Worm (Caenorhabditis elegans): ENCODE data around the gene srxa-5.

Gene srxa-5

ce11 chrIII:6500032-6500564, 32.6 kb upstream of the srxa-5 start, which contains the start of gene F23F12.3:
TSS of gene F23F12.3 (plus strand) at chrIII:6500514.
- TF ChIP-seq ama-1 (optimal IDR thresholded peaks at IDR 0.05) (no peak), hmg-4 (GFP tag; optimal IDR thresholded peaks at IDR 0.05) (no peak), aly-1 (tag; optimal IDR thresholded peaks at IDR 0.05) (no peak), B0310.2 (tag; optimal IDR thresholded peaks at IDR 0.05) (no peak), F13C5.2 (tag; optimal IDR thresholded peaks at IDR 0.05) (no peak), ceh-36 (tag; optimal IDR thresholded peaks at IDR 0.05) (no peak), tra-4 (tag; optimal IDR thresholded peaks at IDR 0.05) (no peak), flt-1 (GFP tag; IDR thresholded peaks at IDR 0.05) (no peak)

ce11 chrIII:6507832-6508231, 24.9 kb upstream of the srxa-5 start, which contains the start of gene F23F12.12:
TSS of gene F23F12.12 (plus strand) at chrIII:6508132.
- TF ChIP-seq B0310.2 (tag; optimal IDR thresholded peaks at IDR 0.05): no peak
- TF ChIP-seq sea-1 (GFP tag; conservative IDR thresholded peaks at IDR 0.05): no peak
- TF ChIP-seq hmg-4 (GFP tag; optimal IDR thresholded peaks at IDR 0.05): no peak
- no peak for TF ChIP-seq ceh-36 (tag; optimal IDR thresholded peaks at IDR 0.05)
- TF ChIP-seq tbx-11 (GFP tag; IDR thresholded peaks at IDR 0.05): no peak
- no peak for TF ChIP-seq hnd-1 (tag; optimal IDR thresholded peaks at IDR 0.05)
- TF ChIP-seq scrt-1 (GFP tag; IDR thresholded peaks at IDR 0.05): no peak
- no peak for TF ChIP-seq tra-4 (tag; optimal IDR thresholded peaks at IDR 0.05)
- no peak for TF ChIP-seq ceh-13 (GFP tag; optimal IDR thresholded peaks at IDR 0.05)
- no peak for TF ChIP-seq aly-1 (tag; optimal IDR thresholded peaks at IDR 0.05)
- no peak for TF ChIP-seq ets-7 (tag; optimal IDR thresholded peaks at IDR 0.05)
- no peak for TF ChIP-seq flt-1 (GFP tag; IDR thresholded peaks at IDR 0.05)
- TF ChIP-seq hmbx-1 (tag; optimal IDR thresholded peaks at IDR 0.05): no peak
- no peak for TF ChIP-seq F13C5.2 (tag; optimal IDR thresholded peaks at IDR 0.05)
- no peak for TF ChIP-seq pes-1 (GFP tag; IDR thresholded peaks at IDR 0.05)
- TF ChIP-seq ama-1 (optimal IDR thresholded peaks at IDR 0.05): no peak
- no peak for TF ChIP-seq tbx-37 (GFP tag; conservative IDR thresholded peaks at IDR 0.05)

- TF ChIP-seq ama-1 (optimal IDR thresholded peaks at IDR 0.05) (no peak), ceh-13 (GFP tag; optimal IDR thresholded peaks at IDR 0.05) (no peak), tra-4 (tag; optimal IDR thresholded peaks at IDR 0.05) (no peak), scrt-1 (GFP tag; IDR thresholded peaks at IDR 0.05) (no peak), F13C5.2 (tag; optimal IDR thresholded peaks at IDR 0.05) (no peak), B0310.2 (tag; optimal IDR thresholded peaks at IDR 0.05) (no peak), ceh-36 (tag; optimal IDR thresholded peaks at IDR 0.05) (no peak), pes-1 (GFP tag; IDR thresholded peaks at IDR 0.05) (no peak), tbx-11 (GFP tag; IDR thresholded peaks at IDR 0.05) (no peak), aly-1 (tag; optimal IDR thresholded peaks at IDR 0.05) (no peak), hmbx-1 (tag; optimal IDR thresholded peaks at IDR 0.05) (no peak), tbx-37 (GFP tag; conservative IDR thresholded peaks at IDR 0.05) (no peak), flt-1 (GFP tag; IDR thresholded peaks at IDR 0.05) (no peak), hmg-4 (GFP tag; optimal IDR thresholded peaks at IDR 0.05) (no peak)
Measured at ce11 chrIII:6508327-6508726, 24.4 kb upstream of the srxa-5 start.

ce11 chrIII:6509301-6509700, 23.4 kb upstream of the srxa-5 start:
- TF ChIP-seq hmg-4 (GFP tag; optimal IDR thresholded peaks at IDR 0.05) (no peak), ceh-13 (GFP tag; optimal IDR thresholded peaks at IDR 0.05) (no peak), tbx-11 (GFP tag; IDR thresholded peaks at IDR 0.05) (no peak), ets-7 (tag; optimal IDR thresholded peaks at IDR 0.05) (no peak), hmbx-1 (tag; optimal IDR thresholded peaks at IDR 0.05) (no peak), sea-1 (GFP tag; conservative IDR thresholded peaks at IDR 0.05) (no peak), flt-1 (GFP tag; IDR thresholded peaks at IDR 0.05) (no peak), tra-4 (tag; optimal IDR thresholded peaks at IDR 0.05) (no peak), pes-1 (GFP tag; IDR thresholded peaks at IDR 0.05) (no peak), F13C5.2 (tag; optimal IDR thresholded peaks at IDR 0.05) (no peak), hnd-1 (tag; optimal IDR thresholded peaks at IDR 0.05) (no peak), tbx-37 (GFP tag; conservative IDR thresholded peaks at IDR 0.05) (no peak), aly-1 (tag; optimal IDR thresholded peaks at IDR 0.05) (no peak), scrt-1 (GFP tag; IDR thresholded peaks at IDR 0.05) (no peak), B0310.2 (tag; optimal IDR thresholded peaks at IDR 0.05) (no peak), ceh-36 (tag; optimal IDR thresholded peaks at IDR 0.05) (no peak), ama-1 (optimal IDR thresholded peaks at IDR 0.05) (no peak)

ce11 chrIII:6514673-6515072, 18.1 kb upstream of the srxa-5 start, which contains the start of gene acr-5:
TSS of gene acr-5 (minus strand) at chrIII:6514773.
- TF ChIP-seq tra-4 (tag; optimal IDR thresholded peaks at IDR 0.05) (no peak), sea-1 (GFP tag; conservative IDR thresholded peaks at IDR 0.05) (no peak), hmg-4 (GFP tag; optimal IDR thresholded peaks at IDR 0.05) (no peak), B0310.2 (tag; optimal IDR thresholded peaks at IDR 0.05) (no peak), pes-1 (GFP tag; IDR thresholded peaks at IDR 0.05) (no peak), tbx-11 (GFP tag; IDR thresholded peaks at IDR 0.05) (no peak), ceh-36 (tag; optimal IDR thresholded peaks at IDR 0.05) (no peak), flt-1 (GFP tag; IDR thresholded peaks at IDR 0.05) (no peak), ceh-13 (GFP tag; optimal IDR thresholded peaks at IDR 0.05) (no peak), ets-7 (tag; optimal IDR thresholded peaks at IDR 0.05) (no peak), aly-1 (tag; optimal IDR thresholded peaks at IDR 0.05) (no peak), tbx-37 (GFP tag; conservative IDR thresholded peaks at IDR 0.05) (no peak), hnd-1 (tag; optimal IDR thresholded peaks at IDR 0.05) (no peak)

DNA sequence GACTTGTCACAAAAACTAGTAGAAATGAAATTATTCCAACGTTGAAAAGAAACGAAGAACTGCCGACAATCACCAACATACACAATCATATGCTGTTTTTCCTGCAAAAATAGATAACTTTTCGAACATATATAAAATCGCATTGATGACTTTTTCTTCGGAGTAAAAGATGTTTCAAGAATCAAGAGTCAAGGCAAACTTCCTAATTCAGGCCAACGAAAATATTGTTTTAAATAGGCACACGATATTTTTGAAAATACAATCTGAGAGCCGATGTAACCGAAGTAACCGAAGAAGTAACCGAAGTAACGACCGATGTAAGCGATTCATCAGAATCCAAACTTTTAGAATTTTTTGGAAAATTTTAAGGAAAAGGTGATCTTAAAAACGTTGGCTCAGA, 12.8 kb upstream of the srxa-5 start, which contains the start of gene C09E7.10:
TSS of gene C09E7.10 (minus strand) at position 101 of the 400 bp plus-strand sequence.
- TF ChIP-seq hmg-4 (GFP tag; optimal IDR thresholded peaks at IDR 0.05) (no peak), sea-1 (GFP tag; conservative IDR thresholded peaks at IDR 0.05) (no peak)

ce11 chrIII:6525557-6525956, 7.2 kb upstream of the srxa-5 start, which contains the start of gene oig-1:
TSS of gene oig-1 (minus strand) at chrIII:6525657.
- TF ChIP-seq scrt-1 (GFP tag; IDR thresholded peaks at IDR 0.05) (no peak), aly-1 (tag; optimal IDR thresholded peaks at IDR 0.05) (no peak), tbx-11 (GFP tag; IDR thresholded peaks at IDR 0.05) (no peak), ama-1 (optimal IDR thresholded peaks at IDR 0.05) (no peak), B0310.2 (tag; optimal IDR thresholded peaks at IDR 0.05) (no peak), hmg-4 (GFP tag; optimal IDR thresholded peaks at IDR 0.05) (no peak), ceh-13 (GFP tag; optimal IDR thresholded peaks at IDR 0.05) (no peak), F13C5.2 (tag; optimal IDR thresholded peaks at IDR 0.05) (no peak), sea-1 (GFP tag; conservative IDR thresholded peaks at IDR 0.05) (no peak), pes-1 (GFP tag; IDR thresholded peaks at IDR 0.05) (no peak), hnd-1 (tag; optimal IDR thresholded peaks at IDR 0.05) (no peak), tra-4 (tag; optimal IDR thresholded peaks at IDR 0.05) (no peak)

All from whole organism, early embryonic.